Worm (Caenorhabditis elegans) whole organism, young adult: Measurements from ENCODE around the gene egas-4.

Source experiments
- egl-18 ChIP-seq: fragments of 200-800 bp; sonication (Bioruptor generic); IDR thresholded peaks from 2 replicates; pipeline ENCODE4 v1.3.6; 2022; ENCODE audit warnings: missing genetic modification reagents, missing genetic modification characterization, missing compliant biosample characterization
- unc-62 ChIP-seq: fragments of 150-350 bp; optimal IDR thresholded peaks from 2 replicates; lab custom pipeline; 2014; ENCODE audit warnings: missing biosample characterization, missing genetic modification reagents, missing genetic modification characterization

- TF ChIP-seq egl-18 (GFP tag; lab: Robert Waterston, UW) (no peak), unc-62 (GFP tag; lab: Kevin White, UChicago) (no peak)
Measured at ce11 chrIV:7510829-7511228, 13.2 kb upstream of the egas-4 start.
